Fruit fly (Drosophila melanogaster): ENCODE data around the gene CG15743.

dm6 chrX:13251310-13251709 is 34.2 kb upstream of the CG15743 start:
- TF ChIP-seq Eip75B (GFP tag; optimal IDR thresholded peaks at IDR 0.05) (peak; percentile 96), svp (GFP tag) (peak; percentile 96), Sox15 (GFP tag; optimal IDR thresholded peaks at IDR 0.05) (peak; percentile 92), CG16779 (tag; optimal IDR thresholded peaks at IDR 0.05) (peak; percentile 89), Hr4 (GFP tag; optimal IDR thresholded peaks at IDR 0.05) (peak; percentile 94), CG3032 (tag; optimal IDR thresholded peaks at IDR 0.05) (peak; percentile 93), CG6808 (GFP tag; optimal IDR thresholded peaks at IDR 0.05) (peak; percentile 92), CG10669 (GFP tag; optimal IDR thresholded peaks at IDR 0.05) (peak; percentile 94), CG8319 (GFP tag; optimal IDR thresholded peaks at IDR 0.05) (peak; percentile 90), Eip93F (GFP tag; optimal IDR thresholded peaks at IDR 0.05) (peak; percentile 67), CG6792 (GFP tag; optimal IDR thresholded peaks at IDR 0.05) (peak; percentile 95), CG1621 (tag; optimal IDR thresholded peaks at IDR 0.05) (peak; percentile 95), achi (GFP tag; optimal IDR thresholded peaks at IDR 0.05) (peak; percentile 94), CG6854 (GFP tag; optimal IDR thresholded peaks at IDR 0.05) (peak; percentile 86)

Data from whole organism, prepupa.